Fruit fly (Drosophila melanogaster) whole organism, embryonic: Measurements from ENCODE around the gene CG18858.
A peak's percentile ranks its signal among the peaks of the same experiment; 100 is the strongest.

Experiments
- CG10267 ChIP-seq: fragments of 200-800 bp; sonication (Bioruptor generic); optimal IDR thresholded peaks from 2 replicates; lab custom pipeline; 2018; ENCODE audit warnings: missing biosample characterization, mild to moderate bottlenecking, missing genetic modification characterization, moderate library complexity
- CG10654 ChIP-seq: fragments of 200-800 bp; sonication (Bioruptor generic); optimal IDR thresholded peaks from 2 replicates; lab custom pipeline; 2016; ENCODE audit warnings: missing biosample characterization, missing genetic modification characterization
- CG10959 ChIP-seq: fragments of 200-800 bp; sonication (Bioruptor generic); IDR thresholded peaks from 2 replicates; pipeline ENCODE4 v1.3.6; 2022; ENCODE audit warnings: missing biosample characterization, missing genetic modification characterization
- CG10979 ChIP-seq: fragments of 200-800 bp; sonication (Bioruptor generic); optimal IDR thresholded peaks from 2 replicates; lab custom pipeline; 2018; ENCODE audit warnings: missing biosample characterization, mild to moderate bottlenecking, missing genetic modification characterization, moderate library complexity
- CG11456 ChIP-seq: fragments of 200-800 bp; sonication (Bioruptor generic); IDR thresholded peaks from 3 replicates; pipeline ENCODE4 v1.3.6; 2022; ENCODE audit warnings: missing biosample characterization, missing genetic modification characterization
- CG11695 ChIP-seq: fragments of 200-800 bp; sonication (Bioruptor generic); IDR thresholded peaks from 3 replicates; pipeline ENCODE4 v1.3.6; 2022; ENCODE audit warnings: missing biosample characterization, missing genetic modification characterization
- CG14441 ChIP-seq: fragments of 200-800 bp; sonication (Bioruptor generic); IDR thresholded peaks from 2 replicates; pipeline ENCODE4 v1.3.6; 2022; ENCODE audit warnings: missing biosample characterization, missing genetic modification characterization
- CG14710 ChIP-seq: fragments of 200-800 bp; sonication (Bioruptor generic); optimal IDR thresholded peaks from 3 replicates; lab custom pipeline; 2019; ENCODE audit warnings: missing biosample characterization, mild to moderate bottlenecking, missing genetic modification characterization, moderate library complexity
- CG14965 ChIP-seq: fragments of 200-800 bp; sonication (Bioruptor generic); optimal IDR thresholded peaks from 2 replicates; lab custom pipeline; 2016; ENCODE audit warnings: missing biosample characterization, missing genetic modification characterization, borderline replicate concordance
- CG15696 ChIP-seq: fragments of 200-800 bp; sonication (Bioruptor generic); optimal IDR thresholded peaks from 2 replicates; lab custom pipeline; 2019; ENCODE audit warnings: missing biosample characterization, mild to moderate bottlenecking, missing genetic modification characterization, moderate library complexity
- CG16813 ChIP-seq: fragments of 200-800 bp; sonication (Bioruptor generic); IDR thresholded peaks from 3 replicates; pipeline ENCODE4 v1.3.6; 2022; ENCODE audit warnings: missing biosample characterization, missing genetic modification characterization; ENCODE audit not compliant: partially characterized antibody
- CG18262 ChIP-seq: fragments of 200-800 bp; optimal IDR thresholded peaks from 3 replicates; lab custom pipeline; 2019; ENCODE audit warnings: missing biosample characterization, mild to moderate bottlenecking, missing genetic modification characterization, moderate library complexity
- CG18599 ChIP-seq: fragments of 200-800 bp; sonication (Bioruptor generic); optimal IDR thresholded peaks from 3 replicates; lab custom pipeline; 2017; ENCODE audit warnings: missing biosample characterization, missing genetic modification characterization, mild to moderate bottlenecking, moderate library complexity, missing genetic modification reagents
- CG18764 ChIP-seq: fragments of 200-800 bp; sonication (Bioruptor generic); optimal IDR thresholded peaks from 3 replicates; lab custom pipeline; 2016; ENCODE audit warnings: missing biosample characterization, missing genetic modification characterization
- CG30403 ChIP-seq: fragments of 200-800 bp; sonication (Bioruptor generic); optimal IDR thresholded peaks from 3 replicates; lab custom pipeline; 2016; ENCODE audit warnings: missing biosample characterization, missing genetic modification characterization
- CG31441 ChIP-seq: fragments of 200-800 bp; sonication (Bioruptor generic); IDR thresholded peaks from 2 replicates; pipeline ENCODE4 v1.3.6; 2022; ENCODE audit warnings: missing biosample characterization, missing genetic modification characterization
- CG3281 ChIP-seq: fragments of 200-800 bp; sonication (Bioruptor generic); optimal IDR thresholded peaks from 3 replicates; lab custom pipeline; 2017; ENCODE audit warnings: missing biosample characterization, mild to moderate bottlenecking, missing genetic modification characterization
- CG3838 ChIP-seq: fragments of 200-800 bp; sonication (Bioruptor generic); optimal IDR thresholded peaks from 3 replicates; lab custom pipeline; 2016; ENCODE audit warnings: missing biosample characterization, missing genetic modification characterization
- CG4730 ChIP-seq: fragments of 200-800 bp; sonication (Bioruptor generic); IDR thresholded peaks from 2 replicates; pipeline ENCODE4 v1.3.6; 2022; ENCODE audit warnings: missing biosample characterization, missing genetic modification characterization
- CG6254 ChIP-seq: fragments of 200-800 bp; sonication (Bioruptor generic); optimal IDR thresholded peaks from 3 replicates; lab custom pipeline; 2017; ENCODE audit warnings: mild to moderate bottlenecking, missing biosample characterization, missing genetic modification reagents, missing genetic modification characterization
- CG6689 ChIP-seq: fragments of 200-800 bp; sonication (Bioruptor generic); IDR thresholded peaks from 2 replicates; pipeline ENCODE4 v1.3.6; 2022; ENCODE audit warnings: missing biosample characterization, missing genetic modification characterization
- CG9797 ChIP-seq: fragments of 200-800 bp; sonication (Bioruptor generic); optimal IDR thresholded peaks from 3 replicates; lab custom pipeline; 2018; ENCODE audit warnings: missing biosample characterization, mild to moderate bottlenecking, missing genetic modification characterization
- Fer3 ChIP-seq: fragments of 200-800 bp; sonication (Bioruptor generic); optimal IDR thresholded peaks from 2 replicates; lab custom pipeline; 2018; ENCODE audit warnings: missing biosample characterization, mild to moderate bottlenecking, missing genetic modification characterization, moderate library complexity
- Hey ChIP-seq: fragments of 200-800 bp; sonication (Bioruptor generic); optimal IDR thresholded peaks from 3 replicates; lab custom pipeline; 2018; ENCODE audit warnings: missing biosample characterization, mild to moderate bottlenecking, missing genetic modification characterization
- MBD-R2 ChIP-seq: fragments of 200-800 bp; sonication (Bioruptor generic); IDR thresholded peaks from 2 replicates; pipeline ENCODE4 v1.3.6; 2022; ENCODE audit warnings: missing biosample characterization, missing genetic modification characterization
- MTF-1 ChIP-seq: fragments of 200-800 bp; sonication (Bioruptor generic); optimal IDR thresholded peaks from 2 replicates; lab custom pipeline; 2018; ENCODE audit warnings: missing biosample characterization, mild to moderate bottlenecking, missing genetic modification characterization, borderline replicate concordance
- Med ChIP-seq: fragments of 200-800 bp; sonication (Bioruptor generic); peaks from one replicate; lab custom pipeline; 2016; ENCODE audit warnings: missing biosample characterization, missing genetic modification characterization, mild to moderate bottlenecking, inconsistent platforms, moderate library complexity
- Meics ChIP-seq: fragments of 200-800 bp; sonication (Bioruptor generic); optimal IDR thresholded peaks from 2 replicates; lab custom pipeline; 2017; ENCODE audit warnings: missing biosample characterization, mild to moderate bottlenecking, missing genetic modification characterization
- NC2β ChIP-seq: fragments of 200-800 bp; sonication (Bioruptor generic); optimal IDR thresholded peaks from 2 replicates; lab custom pipeline; 2016; ENCODE audit warnings: missing biosample characterization, missing genetic modification characterization
- Pdp1 ChIP-seq, 2 experiments: fragments of 200-800 bp; sonication (Bioruptor generic); optimal IDR thresholded peaks; 3 replicates each; lab custom pipeline; 2016; ENCODE audit warnings: missing biosample characterization in 2 of 2, missing genetic modification characterization in 2 of 2, mild to moderate bottlenecking in 1 of 2, moderate library complexity in 1 of 2
- Ptx1 ChIP-seq: fragments of 200-800 bp; sonication (Bioruptor generic); IDR thresholded peaks from 2 replicates; pipeline ENCODE4 v1.3.6; 2022; ENCODE audit warnings: missing biosample characterization, missing genetic modification characterization
- Rfx ChIP-seq: fragments of 200-800 bp; sonication (Bioruptor generic); IDR thresholded peaks from 2 replicates; pipeline ENCODE4 v1.3.6; 2022; ENCODE audit warnings: missing biosample characterization, missing genetic modification characterization
- Sry-δ ChIP-seq: fragments of 200-800 bp; sonication (Bioruptor generic); optimal IDR thresholded peaks from 2 replicates; lab custom pipeline; 2016; ENCODE audit warnings: missing biosample characterization, missing genetic modification characterization
- abd-A ChIP-seq: fragments of 200-800 bp; sonication (Bioruptor generic); optimal IDR thresholded peaks from 3 replicates; lab custom pipeline; 2019; ENCODE audit warnings: missing biosample characterization, mild to moderate bottlenecking, missing genetic modification characterization, moderate library complexity
- ase ChIP-seq: fragments of 200-800 bp; sonication (Bioruptor generic); IDR thresholded peaks from 3 replicates; pipeline ENCODE4 v1.3.6; 2022; ENCODE audit warnings: missing biosample characterization, missing genetic modification characterization
- dmrt99B ChIP-seq: fragments of 200-800 bp; sonication (Bioruptor generic); optimal IDR thresholded peaks from 2 replicates; lab custom pipeline; 2018; ENCODE audit warnings: missing biosample characterization, mild to moderate bottlenecking, missing genetic modification characterization, moderate library complexity
- ewg ChIP-seq: fragments of 200-800 bp; sonication (Bioruptor generic); optimal IDR thresholded peaks from 3 replicates; lab custom pipeline; 2017; ENCODE audit warnings: mild to moderate bottlenecking, missing biosample characterization, missing genetic modification reagents, missing genetic modification characterization
- ind ChIP-seq: fragments of 200-800 bp; sonication (Bioruptor generic); optimal IDR thresholded peaks from 3 replicates; lab custom pipeline; 2016; ENCODE audit warnings: missing biosample characterization, missing genetic modification characterization
- jumu ChIP-seq: fragments of 200-800 bp; sonication (Bioruptor generic); optimal IDR thresholded peaks from 3 replicates; lab custom pipeline; 2016; ENCODE audit warnings: missing biosample characterization, missing genetic modification characterization
- knrl ChIP-seq: fragments of 200-800 bp; sonication (Bioruptor generic); IDR thresholded peaks from 3 replicates; pipeline ENCODE4 v1.3.6; 2022; ENCODE audit warnings: missing biosample characterization, missing genetic modification characterization; ENCODE audit not compliant: partially characterized antibody
- lab ChIP-seq: fragments of 200-800 bp; sonication (Bioruptor generic); optimal IDR thresholded peaks from 3 replicates; lab custom pipeline; 2017; ENCODE audit warnings: missing biosample characterization, missing genetic modification characterization, mild to moderate bottlenecking, moderate library complexity, missing genetic modification reagents
- nerfin-1 ChIP-seq: fragments of 200-800 bp; sonication (Bioruptor generic); optimal IDR thresholded peaks from 3 replicates; lab custom pipeline; 2019; ENCODE audit warnings: missing biosample characterization, mild to moderate bottlenecking, missing genetic modification characterization, moderate library complexity
- pan ChIP-seq, 4 experiments: fragments of >200 bp in 3 of 4; fragments of 200-800 bp in 1 of 4; sonication (Bioruptor generic) in 1 of 4; optimal IDR thresholded peaks in 3 of 4; IDR thresholded peaks in 1 of 4; 2 replicates each; pipeline versions ENCODE4 v1.3.6 to Lab custom; 2017 to 2022; ENCODE audit warnings: missing biosample characterization in 2 of 4, missing genetic modification characterization in 2 of 4, mixed read lengths in 1 of 4
- phol ChIP-seq: fragments of 200-800 bp; sonication (Bioruptor generic); optimal IDR thresholded peaks from 3 replicates; lab custom pipeline; 2018; ENCODE audit warnings: missing biosample characterization, mild to moderate bottlenecking, missing genetic modification characterization, moderate library complexity
- sens ChIP-seq: fragments of 200-800 bp; sonication (Bioruptor generic); peaks from one replicate; lab custom pipeline; 2016; ENCODE audit warnings: missing biosample characterization, missing genetic modification characterization
- tin ChIP-seq: fragments of 200-800 bp; sonication (Bioruptor generic); optimal IDR thresholded peaks from 3 replicates; lab custom pipeline; 2016; ENCODE audit warnings: missing biosample characterization, missing genetic modification characterization
- trem ChIP-seq: fragments of 200-800 bp; optimal IDR thresholded peaks from 3 replicates; lab custom pipeline; 2019; ENCODE audit warnings: missing biosample characterization, mild to moderate bottlenecking, missing genetic modification characterization, moderate library complexity
- zen ChIP-seq: fragments of 200-800 bp; sonication (Bioruptor generic); optimal IDR thresholded peaks from 3 replicates; lab custom pipeline; 2018; ENCODE audit warnings: missing biosample characterization, mild to moderate bottlenecking, missing genetic modification characterization, moderate library complexity

The CG18858 gene

dm6 chr2L:20463316-20463856 lies 4.5 kb upstream of the CG18858 start, which contains the start of gene CG2493 (continued):
- TF ChIP-seq pan (optimal IDR thresholded peaks at IDR 0.05; lab: Kevin White, UChicago): no peak
- peak in 1 of 2 experiments; percentile 52 for TF ChIP-seq pan (GFP tag; optimal IDR thresholded peaks at IDR 0.05 in 1 of 2, IDR thresholded peaks at IDR 0.05 in 1 of 2)
- TF ChIP-seq CG6254: peak; percentile 23
- TF ChIP-seq CG14965 (GFP tag; lab: Kevin White, UChicago): no peak
- peak; percentile 5 for TF ChIP-seq CG30403 (GFP tag; lab: Kevin White, UChicago)
- TF ChIP-seq CG4730: 0 out of 2 replicates have a peak, but pooled peaks have one; percentile 4
- peak; percentile 18 for TF ChIP-seq ind (GFP tag; lab: Kevin White, UChicago)
- 0 out of 3 replicates have a peak, but pooled peaks have one; percentile 31 for TF ChIP-seq CG11695 (GFP tag; lab: Robert Waterston, UW)
- peak; percentile 65 for TF ChIP-seq lab
- peak; percentile 82 for TF ChIP-seq CG10267 (tag; lab: Kevin White, UChicago)
- peak; percentile 43 for TF ChIP-seq CG3281 (GFP tag; lab: Kevin White, UChicago)
- peak; percentile 3 for TF ChIP-seq tin
- TF ChIP-seq CG31441 (GFP tag; lab: Robert Waterston, UW): peak; percentile 43; the same call in 1 of the 2 replicates
- TF ChIP-seq ewg (GFP tag; lab: Kevin White, UChicago): no peak
- TF ChIP-seq CG18599 (GFP tag; lab: Kevin White, UChicago): peak; percentile 33
- 0 out of 2 replicates have a peak, but pooled peaks have one; percentile 26 for TF ChIP-seq CG6689 (GFP tag; lab: Robert Waterston, UW)
- peak; percentile 14 for TF ChIP-seq Fer3
- 0 out of 3 replicates have a peak, but pooled peaks have one; percentile 41 for TF ChIP-seq ase (GFP tag; lab: Robert Waterston, UW)
- peak; percentile 10 for TF ChIP-seq Meics
- TF ChIP-seq MBD-R2 (GFP tag; lab: Robert Waterston, UW): 0 out of 2 replicates have a peak, but pooled peaks have one; percentile 45
- TF ChIP-seq CG15696 (tag; lab: Kevin White, UChicago): peak; percentile 26
- TF ChIP-seq MTF-1 (GFP tag; lab: Kevin White, UChicago): peak; percentile 8
- TF ChIP-seq CG9797 (GFP tag; lab: Kevin White, UChicago): peak; percentile 9
- no peak for TF ChIP-seq NC2β
- peak in 1 of 2 experiments; percentile 9 for TF ChIP-seq Pdp1 (GFP tag; optimal IDR thresholded peaks at IDR 0.05; lab: Kevin White, UChicago)
- TF ChIP-seq CG10654: peak; percentile 16
- peak; percentile 45 for TF ChIP-seq Rfx (GFP tag; lab: Robert Waterston, UW)
- TF ChIP-seq zen (tag; lab: Kevin White, UChicago): peak; percentile 26
- TF ChIP-seq Hey: no peak
- peak; percentile 80 for TF ChIP-seq sens (GFP tag; lab: Kevin White, UChicago)
- TF ChIP-seq Ptx1 (GFP tag; lab: Robert Waterston, UW): no peak
- TF ChIP-seq CG14710 (tag; lab: Kevin White, UChicago): peak; percentile 59
- TF ChIP-seq abd-A: peak; percentile 2
- no peak for TF ChIP-seq knrl (GFP tag; lab: Robert Waterston, UW)
- TF ChIP-seq jumu (GFP tag; lab: Kevin White, UChicago): no peak
- TF ChIP-seq CG18262 (tag; lab: Kevin White, UChicago): peak; percentile 64
- peak; percentile 42; the same call in 1 of the 2 replicates for TF ChIP-seq CG14441
- no peak for TF ChIP-seq CG10959 (GFP tag; lab: Robert Waterston, UW)
- TF ChIP-seq CG3838 (GFP tag; lab: Kevin White, UChicago): no peak
- peak; percentile 15 for TF ChIP-seq dmrt99B (tag; lab: Kevin White, UChicago)
- TF ChIP-seq CG16813 (GFP tag; lab: Robert Waterston, UW): no peak
- TF ChIP-seq Med: peak; percentile 53
- TF ChIP-seq nerfin-1: peak; percentile 3
- TF ChIP-seq CG11456: 0 out of 3 replicates have a peak, but pooled peaks have one; percentile 7
- TF ChIP-seq trem (tag; lab: Kevin White, UChicago): peak; percentile 13
- TF ChIP-seq CG10979 (tag; lab: Kevin White, UChicago): peak; percentile 48
- TF ChIP-seq CG18764 (GFP tag; lab: Kevin White, UChicago): peak; percentile 16
- peak; percentile 6 for TF ChIP-seq Sry-δ (GFP tag; lab: Kevin White, UChicago)
- peak; percentile 63 for TF ChIP-seq phol (tag; lab: Kevin White, UChicago)
